Worm (Caenorhabditis elegans): Measurements from ENCODE around the gene C16C10.9.

- TF ChIP-seq med-1 (GFP tag; optimal IDR thresholded peaks at IDR 0.05; ENCODE audit: insufficient read depth) = no peak
- no peak for TF ChIP-seq flt-1 (GFP tag; IDR thresholded peaks at IDR 0.05)
Measured at ce11 chrIII:4168665-4169064, 11.5 kb upstream of the C16C10.9 start, which contains the start of gene ccdc-55.
